Worm (Caenorhabditis elegans) whole organism, L2 larva: ENCODE data around the gene zhit-1.
A peak's percentile ranks its signal among the peaks of the same experiment; 100 is the strongest.

Experiments
- ama-1 ChIP-seq: fragments of 150-350 bp; optimal IDR thresholded peaks from 2 replicates; lab custom pipeline; 2018; ENCODE audit warnings: inconsistent platforms
- lsy-2 ChIP-seq, 2 experiments: fragments of 150-350 bp in 1 of 2; sonication (generic microtip) in 1 of 2; optimal IDR thresholded peaks; 2 replicates each; lab custom pipeline; 2014 to 2017; ENCODE audit warnings: missing biosample characterization in 2 of 2, missing genetic modification characterization in 2 of 2
- mab-5 ChIP-seq: fragments of 150-350 bp; optimal IDR thresholded peaks from 2 replicates; lab custom pipeline; 2014; ENCODE audit warnings: missing biosample characterization, missing genetic modification characterization
- mdl-1 ChIP-seq, 2 experiments: fragments of 150-350 bp in 1 of 2; sonication (generic microtip) in 1 of 2; optimal IDR thresholded peaks; 2 replicates each; lab custom pipeline; 2017; ENCODE audit warnings: missing biosample characterization in 2 of 2, missing genetic modification characterization in 2 of 2
- nhr-21 ChIP-seq: fragments of 150-350 bp; optimal IDR thresholded peaks from 2 replicates; lab custom pipeline; 2014; ENCODE audit warnings: missing biosample characterization, missing genetic modification characterization
- nhr-23 ChIP-seq: fragments of 150-350 bp; optimal IDR thresholded peaks from 2 replicates; lab custom pipeline; 2014; ENCODE audit warnings: missing biosample characterization, missing genetic modification reagents, missing genetic modification characterization
- nhr-77 ChIP-seq: fragments of 150-350 bp; optimal IDR thresholded peaks from 2 replicates; lab custom pipeline; 2014; ENCODE audit warnings: missing biosample characterization, missing genetic modification characterization
- skn-1 ChIP-seq: sonication (generic microtip); optimal IDR thresholded peaks from 2 replicates; lab custom pipeline; 2017; ENCODE audit warnings: missing biosample characterization, missing genetic modification characterization
- snpc-4 ChIP-seq: fragments of 150-350 bp; optimal IDR thresholded peaks from 2 replicates; lab custom pipeline; 2014; ENCODE audit warnings: missing biosample characterization, missing genetic modification characterization
- unc-62 ChIP-seq: fragments of 150-350 bp; optimal IDR thresholded peaks from 2 replicates; lab custom pipeline; 2014; ENCODE audit warnings: missing biosample characterization, missing genetic modification reagents, missing genetic modification characterization
- ztf-4 ChIP-seq: fragments of 150-350 bp; optimal IDR thresholded peaks from 2 replicates; lab custom pipeline; 2014; ENCODE audit warnings: missing biosample characterization, missing genetic modification characterization

DNA sequence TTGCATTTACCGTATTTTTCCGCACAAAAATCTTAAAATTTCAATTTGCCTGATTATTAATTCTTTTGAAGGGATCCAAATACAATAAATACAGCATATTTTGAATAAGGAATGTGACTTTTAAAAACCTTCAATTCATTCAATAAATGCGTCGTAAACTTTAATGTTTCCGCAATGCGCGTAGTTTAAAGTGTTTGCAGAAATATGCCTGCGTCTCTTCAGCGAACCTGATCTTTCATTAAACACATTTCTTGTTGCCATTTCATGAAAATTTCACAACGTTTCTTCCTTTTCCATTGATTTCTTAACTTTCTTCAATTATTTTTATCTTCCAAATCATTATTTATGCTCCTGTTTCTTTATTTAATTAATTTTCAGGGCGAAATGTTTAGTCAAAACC is 4.0 kb downstream of the zhit-1 start, which contains the start of gene vps-37:
- TF ChIP-seq ztf-4 (tag; lab: Kevin White, UChicago), result peak; percentile 57
- no peak for TF ChIP-seq skn-1 (tag; lab: Kevin White, UChicago)
- TF ChIP-seq ama-1 (lab: Kevin White, UChicago), result no peak
- TF ChIP-seq unc-62 (GFP tag; lab: Kevin White, UChicago), result no peak
- no peak for TF ChIP-seq nhr-23 (tag; lab: Kevin White, UChicago)
- TF ChIP-seq nhr-77 (tag; lab: Kevin White, UChicago), result peak; percentile 45
- TF ChIP-seq snpc-4, result peak; percentile 81
- peak; percentile 78 for TF ChIP-seq nhr-21 (tag; lab: Kevin White, UChicago)
- peak; percentile 81 to 94 for TF ChIP-seq lsy-2 (tag; optimal IDR thresholded peaks at IDR 0.05; lab: Kevin White, UChicago)
- TF ChIP-seq mdl-1 (tag; optimal IDR thresholded peaks at IDR 0.05; lab: Kevin White, UChicago), result no peak
- TF ChIP-seq mab-5 (tag; lab: Kevin White, UChicago), result peak; percentile 70
